Fruit fly (Drosophila melanogaster) whole organism, wandering third instar larva: ENCODE results near the gene obst-H.

Experiments used
- CrebA ChIP-seq: fragments of 200-800 bp; sonication (Bioruptor generic); optimal IDR thresholded peaks from 2 replicates; lab custom pipeline; 2016; ENCODE audit warnings: missing biosample characterization, mild to moderate bottlenecking, missing genetic modification characterization, borderline replicate concordance
- GATAd ChIP-seq: sonication (Bioruptor generic); optimal IDR thresholded peaks from 2 replicates; lab custom pipeline; 2016; ENCODE audit warnings: missing biosample characterization, missing genetic modification characterization
- HLH106 ChIP-seq: fragments of 200-800 bp; optimal IDR thresholded peaks from 3 replicates; lab custom pipeline; 2019; ENCODE audit warnings: missing biosample characterization, mild to moderate bottlenecking, missing genetic modification characterization, moderate library complexity
- Hnf4 ChIP-seq: fragments of 200-800 bp; sonication (Bioruptor generic); optimal IDR thresholded peaks from 2 replicates; lab custom pipeline; 2016; ENCODE audit warnings: missing biosample characterization, mild to moderate bottlenecking, missing genetic modification characterization
- Hr78 ChIP-seq: fragments of >200 bp; optimal IDR thresholded peaks from 2 replicates; lab custom pipeline; 2017; ENCODE audit warnings: missing biosample characterization, missing genetic modification characterization
- Hr83 ChIP-seq: fragments of 200-300 bp; sonication (Bioruptor generic); optimal IDR thresholded peaks from 2 replicates; lab custom pipeline; 2016; ENCODE audit warnings: missing biosample characterization, mild to moderate bottlenecking, missing genetic modification characterization, moderate library complexity; ENCODE audit not compliant: poor library complexity, severe bottlenecking
- Jra ChIP-seq: sonication (Bioruptor generic); optimal IDR thresholded peaks from 2 replicates; lab custom pipeline; 2016; ENCODE audit warnings: missing biosample characterization, missing genetic modification characterization
- Mio ChIP-seq: sonication (Bioruptor generic); optimal IDR thresholded peaks from 2 replicates; lab custom pipeline; 2016; ENCODE audit warnings: missing biosample characterization, missing genetic modification characterization
- N ChIP-seq: fragments of >200 bp; optimal IDR thresholded peaks from 2 replicates; lab custom pipeline; 2018; ENCODE audit warnings: missing biosample characterization, missing external identifiers, missing genetic modification characterization
- Rel ChIP-seq, 2 experiments: fragments of 200-800 bp; sonication (Bioruptor generic) in 1 of 2; optimal IDR thresholded peaks; 2 replicates in 1 of 2; 3 replicates in 1 of 2; lab custom pipeline; 2016 to 2019; ENCODE audit warnings: mild to moderate bottlenecking in 2 of 2, missing biosample characterization in 2 of 2, missing genetic modification characterization in 2 of 2, moderate library complexity in 1 of 2
- Sp1 ChIP-seq: fragments of 200-800 bp; sonication (Bioruptor generic); optimal IDR thresholded peaks from 3 replicates; lab custom pipeline; 2019; ENCODE audit warnings: missing biosample characterization, mild to moderate bottlenecking, missing genetic modification characterization, moderate library complexity
- Vsx2 ChIP-seq: fragments of 200-300, 225-300 bp; sonication (Bioruptor generic); optimal IDR thresholded peaks from 2 replicates; lab custom pipeline; 2018; ENCODE audit warnings: missing biosample characterization, missing genetic modification characterization; ENCODE audit not compliant: partially characterized antibody
- br ChIP-seq: fragments of 200-800 bp; sonication (Bioruptor generic); optimal IDR thresholded peaks from 2 replicates; lab custom pipeline; 2016; ENCODE audit warnings: missing biosample characterization, missing genetic modification characterization
- brk ChIP-seq: fragments of 200-800 bp; sonication (Bioruptor generic); optimal IDR thresholded peaks from 2 replicates; lab custom pipeline; 2016; ENCODE audit warnings: missing biosample characterization, mild to moderate bottlenecking, missing genetic modification characterization
- dl ChIP-seq, 2 experiments: fragments of 175-275, 200-275 bp in 1 of 2; fragments of 200-275 bp in 1 of 2; sonication (Bioruptor generic); optimal IDR thresholded peaks; lab custom pipeline; 2018; ENCODE audit warnings: mild to moderate bottlenecking in 2 of 2, missing biosample characterization in 2 of 2, missing genetic modification characterization in 2 of 2, moderate library complexity in 2 of 2; ENCODE audit not compliant: partially characterized antibody in 2 of 2, insufficient read depth in 1 of 2
- dmrt93B ChIP-seq: fragments of 200-800 bp; sonication (Bioruptor generic); optimal IDR thresholded peaks from 2 replicates; lab custom pipeline; 2018; ENCODE audit warnings: missing biosample characterization, mild to moderate bottlenecking, missing genetic modification characterization
- dsf ChIP-seq: sonication (Bioruptor generic); optimal IDR thresholded peaks from 2 replicates; lab custom pipeline; 2016; ENCODE audit warnings: missing biosample characterization, missing genetic modification characterization, borderline replicate concordance
- ey ChIP-seq: fragments of 200-800 bp; sonication (Bioruptor generic); optimal IDR thresholded peaks from 2 replicates; lab custom pipeline; 2016; ENCODE audit warnings: missing biosample characterization, missing genetic modification characterization
- fru ChIP-seq: fragments of 200-800 bp; sonication (Bioruptor generic); optimal IDR thresholded peaks from 3 replicates; lab custom pipeline; 2016; ENCODE audit warnings: missing biosample characterization, mild to moderate bottlenecking, missing genetic modification characterization
- h ChIP-seq: fragments of 200-800 bp; sonication (Bioruptor generic); optimal IDR thresholded peaks from 3 replicates; lab custom pipeline; 2016; ENCODE audit warnings: missing biosample characterization, mild to moderate bottlenecking, missing genetic modification characterization
- psq ChIP-seq: fragments of 200-800 bp; sonication (Bioruptor generic); optimal IDR thresholded peaks from 3 replicates; lab custom pipeline; 2017; ENCODE audit warnings: missing biosample characterization, mild to moderate bottlenecking, missing genetic modification characterization, moderate library complexity
- sage ChIP-seq: fragments of 200-800 bp; sonication (Bioruptor generic); optimal IDR thresholded peaks from 2 replicates; lab custom pipeline; 2016; ENCODE audit warnings: missing biosample characterization, mild to moderate bottlenecking, missing genetic modification characterization
- sv ChIP-seq: fragments of 200-800 bp; sonication (Bioruptor generic); optimal IDR thresholded peaks from 3 replicates; lab custom pipeline; 2016; ENCODE audit warnings: missing biosample characterization, missing genetic modification characterization
- usp ChIP-seq: fragments of >200 bp; optimal IDR thresholded peaks from 2 replicates; lab custom pipeline; 2017; ENCODE audit warnings: missing biosample characterization, missing genetic modification characterization
- woc ChIP-seq: sonication (Bioruptor generic); optimal IDR thresholded peaks from 2 replicates; lab custom pipeline; 2016; ENCODE audit warnings: missing biosample characterization, mild to moderate bottlenecking, missing genetic modification characterization

The obst-H gene

DNA sequence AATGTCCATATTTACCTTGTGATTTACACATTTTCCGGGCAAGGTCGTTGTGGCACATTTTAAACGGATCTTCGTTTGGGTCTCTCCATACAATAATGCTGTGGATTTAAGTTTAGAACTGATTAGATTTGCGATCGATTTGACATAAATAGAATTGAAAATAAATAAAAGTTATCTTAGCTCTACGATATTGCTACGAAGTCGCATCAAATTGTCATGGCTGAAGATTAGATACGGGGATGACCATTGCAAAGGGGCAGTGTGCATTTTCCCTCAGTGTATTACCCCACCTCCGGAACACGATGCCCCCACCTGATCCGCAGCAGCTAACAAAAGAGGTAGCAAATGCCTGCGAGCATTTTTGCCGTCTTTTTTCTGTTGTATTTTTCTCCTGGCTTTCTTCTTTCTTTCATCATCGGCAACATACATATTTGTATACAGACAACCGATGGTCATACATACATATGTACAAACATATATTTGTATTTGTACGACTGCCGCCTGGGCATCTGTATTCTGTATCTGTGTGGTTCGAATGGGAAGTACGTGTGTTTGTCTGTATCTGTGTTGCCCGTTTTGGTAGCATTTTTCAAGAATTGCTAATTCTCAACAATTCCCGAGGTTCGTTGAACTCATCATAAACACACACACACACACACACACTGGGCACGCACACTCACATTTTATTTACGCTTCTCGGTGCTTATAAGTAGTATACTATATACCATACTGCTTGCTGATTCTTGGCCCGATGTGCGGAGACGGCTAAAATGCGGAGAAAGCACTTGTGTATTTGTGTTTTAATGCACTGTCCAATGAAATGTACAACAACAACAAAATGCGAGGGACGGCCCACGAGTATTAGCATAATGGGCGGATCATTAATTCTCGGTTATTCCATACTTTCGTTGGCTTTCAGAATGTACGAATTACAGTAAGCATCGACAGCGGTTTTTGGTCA lies 15.7 kb upstream of the obst-H start (continued):
- no peak for TF ChIP-seq sage
- TF ChIP-seq dl (GFP tag; optimal IDR thresholded peaks at IDR 0.05; lab: Kevin White, UChicago; ENCODE audit: insufficient read depth in 1 of 2, partially characterized antibody in 2 of 2) = no peak

- no peak for TF ChIP-seq GATAd (GFP tag; lab: Kevin White, UChicago)
- TF ChIP-seq brk = no peak
- TF ChIP-seq CrebA = no peak
- TF ChIP-seq psq (GFP tag; lab: Kevin White, UChicago) = no peak
- TF ChIP-seq ey (GFP tag; lab: Kevin White, UChicago) = no peak
- TF ChIP-seq dl (GFP tag; optimal IDR thresholded peaks at IDR 0.05; lab: Kevin White, UChicago; ENCODE audit: insufficient read depth in 1 of 2, partially characterized antibody in 2 of 2) = no peak
- no peak for TF ChIP-seq Hnf4 (GFP tag; lab: Kevin White, UChicago)
- no peak for TF ChIP-seq Sp1
- no peak for TF ChIP-seq h
- no peak for TF ChIP-seq dsf (GFP tag; lab: Kevin White, UChicago)
- TF ChIP-seq Rel (GFP tag; optimal IDR thresholded peaks at IDR 0.05; lab: Kevin White, UChicago) = no peak
- TF ChIP-seq Rel (tag; optimal IDR thresholded peaks at IDR 0.05; lab: Kevin White, UChicago) = no peak
- no peak for TF ChIP-seq usp (GFP tag; lab: Kevin White, UChicago)
These were observed 14.4 kb upstream of the obst-H start for dm6 chr3L:15543467-15543866.

DNA sequence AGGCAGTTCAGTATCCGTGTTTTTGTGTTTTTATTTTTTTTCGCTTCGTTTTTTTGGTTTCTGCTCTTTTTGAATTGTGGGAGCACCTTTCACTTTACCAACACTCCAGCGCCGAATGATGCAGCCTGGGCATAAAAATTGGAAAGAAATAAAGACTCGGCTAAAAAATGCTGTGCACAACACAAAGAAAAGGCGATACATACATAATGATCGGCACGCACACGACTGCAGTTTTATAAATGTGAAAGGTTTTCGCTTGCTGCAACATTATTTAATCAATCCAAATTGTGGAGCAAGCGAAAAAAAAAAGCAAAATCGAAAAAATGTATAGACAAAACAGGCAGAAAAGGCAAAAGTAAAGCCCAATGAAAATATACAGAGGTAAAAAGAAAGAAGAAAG lies 14.0 kb upstream of the obst-H start:
- TF ChIP-seq Jra (GFP tag; lab: Kevin White, UChicago) (no peak), fru (GFP tag; lab: Kevin White, UChicago) (no peak)
- TF ChIP-seq, all 38 proteins: peak for 0

- TF ChIP-seq N (GFP tag; lab: Kevin White, UChicago) (no peak), br (GFP tag; lab: Kevin White, UChicago) (no peak), fru (GFP tag; lab: Kevin White, UChicago) (no peak)
- TF ChIP-seq, all 38 proteins: peak for 0
These were observed 12.2 kb upstream of the obst-H start for dm6 chr3L:15541281-15541680.

DNA sequence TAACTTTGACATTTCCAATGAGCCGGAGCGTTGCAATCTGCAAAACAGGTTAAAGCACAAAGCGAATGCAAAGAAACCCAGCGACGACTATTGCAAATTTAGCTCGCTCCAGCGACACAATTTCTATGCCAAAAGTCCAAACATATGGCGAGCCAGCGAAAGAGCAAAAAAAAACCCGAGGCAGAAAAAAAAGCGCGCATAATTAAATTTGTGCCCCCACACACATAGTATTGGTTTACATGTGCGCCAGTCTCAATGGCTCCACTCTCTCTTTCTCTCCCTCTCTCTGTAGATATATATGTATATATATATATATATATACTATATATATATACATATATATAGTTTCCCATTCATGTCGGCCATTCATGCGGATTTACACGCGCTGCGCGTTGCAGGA lies 11.6 kb upstream of the obst-H start:
- TF ChIP-seq usp (GFP tag; lab: Kevin White, UChicago) (no peak), psq (GFP tag; lab: Kevin White, UChicago) (no peak), Hr83 (GFP tag; lab: Kevin White, UChicago) (no peak), dmrt93B (GFP tag; lab: Kevin White, UChicago) (no peak), Vsx2 (GFP tag; lab: Kevin White, UChicago) (no peak), brk (no peak), Hr78 (GFP tag; lab: Kevin White, UChicago) (no peak), fru (GFP tag; lab: Kevin White, UChicago) (no peak), h (no peak), Mio (no peak), Hnf4 (GFP tag; lab: Kevin White, UChicago) (no peak), woc (GFP tag; lab: Kevin White, UChicago) (no peak), GATAd (GFP tag; lab: Kevin White, UChicago) (no peak), sv (GFP tag; lab: Kevin White, UChicago) (no peak)

DNA sequence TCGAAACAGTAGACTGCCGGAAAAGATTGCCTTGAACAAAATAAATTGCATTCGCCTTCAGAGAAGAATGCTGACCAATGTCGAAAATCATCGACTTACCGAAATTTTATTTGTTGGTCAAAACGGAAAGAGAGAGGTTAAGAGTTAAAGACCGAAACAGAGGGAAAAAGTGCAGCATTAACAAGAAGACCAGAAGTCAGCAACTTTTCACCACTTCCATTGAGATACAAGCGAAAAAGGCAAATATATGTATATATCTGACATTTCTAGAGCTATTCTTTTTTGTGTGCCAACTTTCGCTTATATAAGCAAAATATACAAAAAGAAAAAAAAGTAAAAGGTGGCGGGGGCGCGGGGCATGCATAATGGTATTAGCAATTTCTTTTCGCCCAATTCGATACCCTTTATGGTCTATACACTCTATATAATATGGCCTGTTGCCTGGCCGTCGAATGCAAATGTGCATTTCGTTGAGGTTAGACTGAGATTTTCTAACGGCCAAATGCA lies 10.9 kb upstream of the obst-H start:
- no peak for TF ChIP-seq HLH106 (tag; lab: Kevin White, UChicago)
